Worm (Caenorhabditis elegans) whole organism, L1 larva: ENCODE measurements around the gene F14F9.8.

Source experiments
- C34B4.2 ChIP-seq: sonication (generic microtip); optimal IDR thresholded peaks from 2 replicates; lab custom pipeline; 2017; ENCODE audit warnings: mild to moderate bottlenecking, missing genetic modification characterization, missing compliant biosample characterization
- alr-1 ChIP-seq: fragments of 200-800 bp; sonication (Bioruptor generic); optimal IDR thresholded peaks from 2 replicates; lab custom pipeline; 2018; ENCODE audit warnings: borderline replicate concordance, mild to moderate bottlenecking, missing genetic modification characterization, missing compliant biosample characterization
- lin-13 ChIP-seq: fragments of 150-350 bp; optimal IDR thresholded peaks from 2 replicates; lab custom pipeline; 2014; ENCODE audit warnings: missing biosample characterization, missing genetic modification reagents, missing genetic modification characterization
- nhr-11 ChIP-seq: fragments of 150-350 bp; optimal IDR thresholded peaks from 2 replicates; lab custom pipeline; 2014; ENCODE audit warnings: missing biosample characterization, missing genetic modification characterization
- nhr-71 ChIP-seq: sonication (generic microtip); optimal IDR thresholded peaks from 2 replicates; lab custom pipeline; 2016; ENCODE audit warnings: mild to moderate bottlenecking, missing genetic modification characterization, moderate library complexity, missing compliant biosample characterization
- pax-3 ChIP-seq: fragments of 200-800 bp; sonication (Bioruptor generic); optimal IDR thresholded peaks from 2 replicates; lab custom pipeline; 2018; ENCODE audit warnings: mild to moderate bottlenecking, missing genetic modification characterization, moderate library complexity, missing compliant biosample characterization
- skn-1 ChIP-seq: fragments of 150-350 bp; optimal IDR thresholded peaks from 2 replicates; lab custom pipeline; 2014; ENCODE audit warnings: missing biosample characterization, missing genetic modification characterization

DNA sequence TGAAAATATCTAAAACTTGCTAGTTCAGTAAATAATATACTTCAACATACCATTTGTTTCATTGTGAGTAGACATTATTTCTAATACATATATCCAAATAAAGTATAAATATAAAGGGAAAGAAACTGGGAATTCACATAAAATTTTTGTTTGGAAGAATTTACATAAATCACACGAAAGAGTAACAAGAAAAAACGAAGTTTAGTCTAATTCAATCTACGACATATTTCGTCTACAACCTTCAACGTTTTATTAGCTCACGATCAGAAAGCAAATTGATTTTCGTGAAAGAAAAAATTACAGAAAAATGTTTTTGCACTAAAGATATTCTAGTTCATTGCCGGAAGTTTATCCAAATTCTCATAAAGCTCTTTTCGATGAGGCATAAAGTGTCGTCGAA lies 33.1 kb upstream of the F14F9.8 start, which contains the start of gene C04F5.2:
- no peak for TF ChIP-seq nhr-71 (tag; lab: Kevin White, UChicago)
- TF ChIP-seq skn-1 (tag; lab: Kevin White, UChicago) = no peak
- no peak for TF ChIP-seq nhr-11
- no peak for TF ChIP-seq alr-1
- TF ChIP-seq lin-13 = no peak
- no peak for TF ChIP-seq pax-3 (tag; lab: Kevin White, UChicago)
- no peak for TF ChIP-seq C34B4.2
